Worm (Caenorhabditis elegans) whole organism, early embryonic: ENCODE results near the gene ZK1236.9.

Experiments
- B0310.2 ChIP-seq: sonication (generic microtip); optimal IDR thresholded peaks from 2 replicates; lab custom pipeline; 2016; ENCODE audit warnings: mild to moderate bottlenecking, missing genetic modification characterization, missing compliant biosample characterization
- F13C5.2 ChIP-seq: sonication (generic microtip); optimal IDR thresholded peaks from 2 replicates; lab custom pipeline; 2017; ENCODE audit warnings: mild to moderate bottlenecking, missing genetic modification characterization, inconsistent platforms, missing compliant biosample characterization
- aly-1 ChIP-seq: sonication (generic microtip); optimal IDR thresholded peaks from 2 replicates; lab custom pipeline; 2016; ENCODE audit warnings: missing genetic modification characterization, missing compliant biosample characterization
- ceh-13 ChIP-seq: fragments of 200-800 bp; sonication (Bioruptor generic); optimal IDR thresholded peaks from 2 replicates; lab custom pipeline; 2018; ENCODE audit warnings: mild to moderate bottlenecking, missing genetic modification characterization, missing compliant biosample characterization
- ceh-36 ChIP-seq: sonication (generic microtip); optimal IDR thresholded peaks from 2 replicates; lab custom pipeline; 2016; ENCODE audit warnings: missing genetic modification characterization, inconsistent platforms, missing compliant biosample characterization
- ets-7 ChIP-seq: sonication (generic microtip); optimal IDR thresholded peaks from 2 replicates; lab custom pipeline; 2016; ENCODE audit warnings: missing genotype, missing genetic modification characterization, missing compliant biosample characterization
- hmbx-1 ChIP-seq: sonication (generic microtip); optimal IDR thresholded peaks from 2 replicates; lab custom pipeline; 2016; ENCODE audit warnings: mild to moderate bottlenecking, missing genetic modification characterization, missing compliant biosample characterization
- hmg-4 ChIP-seq: fragments of 200-800 bp; sonication (Bioruptor generic); optimal IDR thresholded peaks from 2 replicates; lab custom pipeline; 2018; ENCODE audit warnings: mild to moderate bottlenecking, missing genetic modification characterization, missing compliant biosample characterization
- hnd-1 ChIP-seq: sonication (generic microtip); optimal IDR thresholded peaks from 2 replicates; lab custom pipeline; 2016; ENCODE audit warnings: missing genetic modification characterization, missing compliant biosample characterization
- sea-1 ChIP-seq: fragments of 200-800 bp; sonication (Bioruptor generic); conservative IDR thresholded peaks from 2 replicates; pipeline ENCODE4 v1.3.6; 2022; ENCODE audit warnings: missing genetic modification characterization, missing compliant biosample characterization
- tbx-11 ChIP-seq: fragments of 200-800 bp; sonication (Bioruptor generic); IDR thresholded peaks from 2 replicates; pipeline ENCODE4 v1.3.6; 2022; ENCODE audit warnings: missing genetic modification characterization, missing compliant biosample characterization
- tbx-37 ChIP-seq: fragments of 200-800 bp; sonication (Bioruptor generic); conservative IDR thresholded peaks from 2 replicates; pipeline ENCODE4 v1.3.6; 2022; ENCODE audit warnings: missing genetic modification reagents, missing genetic modification characterization, missing compliant biosample characterization
- tra-4 ChIP-seq: sonication (generic microtip); optimal IDR thresholded peaks from 2 replicates; lab custom pipeline; 2017; ENCODE audit warnings: missing genetic modification characterization, missing compliant biosample characterization

Gene ZK1236.9

ce11 chrIII:8394374-8395302 lies 40.3 kb downstream of the ZK1236.9 start, which contains the start of gene ZK353.10:
TSS of gene ZK353.10 (minus strand) at chrIII:8394424.
- no peak for TF ChIP-seq hmbx-1 (tag; lab: Kevin White, UChicago)
- no peak for TF ChIP-seq aly-1 (tag; lab: Kevin White, UChicago)
- no peak for TF ChIP-seq ceh-13 (GFP tag; lab: Kevin White, UChicago)
- no peak for TF ChIP-seq tbx-11 (GFP tag; lab: Robert Waterston, UW)

- no peak for TF ChIP-seq tbx-11 (GFP tag; lab: Robert Waterston, UW)
- no peak for TF ChIP-seq sea-1 (GFP tag; lab: Robert Waterston, UW)
- TF ChIP-seq tra-4 (tag; lab: Kevin White, UChicago), result no peak
- no peak for TF ChIP-seq hmbx-1 (tag; lab: Kevin White, UChicago)
- no peak for TF ChIP-seq F13C5.2 (tag; lab: Kevin White, UChicago)
- TF ChIP-seq hmg-4, result no peak
- no peak for TF ChIP-seq hnd-1 (tag; lab: Kevin White, UChicago)
- no peak for TF ChIP-seq ets-7 (tag; lab: Kevin White, UChicago)
- TF ChIP-seq tbx-37 (GFP tag; lab: Robert Waterston, UW), result no peak
- no peak for TF ChIP-seq aly-1 (tag; lab: Kevin White, UChicago)
- no peak for TF ChIP-seq ceh-36 (tag; lab: Kevin White, UChicago)
- TF ChIP-seq B0310.2 (tag; lab: Kevin White, UChicago), result no peak
These were observed 42.7 kb downstream of the ZK1236.9 start for ce11 chrIII:8392307-8392706.

- TF ChIP-seq hmg-4 (no peak), F13C5.2 (tag; lab: Kevin White, UChicago) (no peak), ceh-13 (GFP tag; lab: Kevin White, UChicago) (no peak)
These were observed 45.4 kb downstream of the ZK1236.9 start, which contains the start of gene ZK353.4 for ce11 chrIII:8389539-8389938. TSS of gene ZK353.4 (minus strand) at chrIII:8389639.
